Fruit fly (Drosophila melanogaster): Measurements from ENCODE around the gene Esp.

Esp gene

DNA sequence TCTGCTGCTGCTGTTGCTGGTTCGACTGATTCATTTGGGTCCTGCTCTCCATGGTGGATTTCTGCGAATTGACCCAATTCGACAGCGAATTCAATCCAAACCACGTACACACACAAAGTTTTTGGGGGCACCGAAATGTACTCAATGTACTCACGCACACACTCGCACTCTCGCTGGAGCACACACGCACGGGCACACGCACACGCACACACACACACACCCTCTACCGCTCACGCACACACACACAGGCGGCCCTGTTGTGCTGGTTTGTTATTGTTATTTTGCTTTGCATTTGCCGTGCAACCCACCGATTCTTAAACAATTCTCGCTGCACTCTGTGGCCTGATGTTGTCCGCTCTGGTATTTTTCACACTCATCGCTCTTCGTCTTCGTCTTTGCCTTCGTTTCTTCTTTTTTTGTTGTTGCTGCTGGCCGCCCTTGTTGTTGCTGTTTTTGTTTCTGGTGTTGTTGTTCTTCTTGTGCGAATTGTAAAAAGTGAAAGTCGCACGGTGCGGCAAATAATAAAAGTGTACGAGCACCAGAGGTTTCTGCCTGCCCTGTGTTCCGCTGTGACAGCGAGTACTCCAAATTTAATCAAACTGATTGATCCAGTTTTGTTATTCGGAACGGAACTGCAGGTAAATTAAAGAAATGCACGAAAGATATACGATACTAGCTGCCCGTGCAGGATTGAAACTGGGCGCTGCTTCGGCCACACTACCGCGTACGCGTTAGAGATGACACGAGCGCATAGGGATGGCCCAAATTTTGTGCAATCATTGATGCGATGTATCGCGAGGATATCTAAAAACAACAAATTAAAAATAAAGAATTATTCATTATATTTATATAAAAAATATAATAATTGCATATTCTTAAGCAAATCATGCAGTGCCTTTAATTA lies 34.5 kb downstream of the Esp start, which contains the start of gene CG3744 (continued):
- TF ChIP-seq CG10366 (GFP tag; IDR thresholded peaks at IDR 0.05) (peak; percentile 95), her (GFP tag; optimal IDR thresholded peaks at IDR 0.05) (peak; percentile 39), CG6854 (GFP tag; optimal IDR thresholded peaks at IDR 0.05) (peak; percentile 70), onecut (GFP tag; IDR thresholded peaks at IDR 0.05) (peak; percentile 88), CG10321 (GFP tag; IDR thresholded peaks at IDR 0.05) (peak; percentile 77), crol (GFP tag; IDR thresholded peaks at IDR 0.05) (peak; percentile 44; the same call in 1 of the 2 replicates), CG13424 (tag; optimal IDR thresholded peaks at IDR 0.05) (peak; percentile 94), HLH3B (GFP tag; IDR thresholded peaks at IDR 0.05) (peak; percentile 92), NfI (GFP tag; optimal IDR thresholded peaks at IDR 0.05) (peak; percentile 95), tin (GFP tag; optimal IDR thresholded peaks at IDR 0.05) (peak; percentile 95), Hand (GFP tag; optimal IDR thresholded peaks at IDR 0.05) (peak; percentile 68), CG7357 (GFP tag; IDR thresholded peaks at IDR 0.05) (peak; percentile 79), tio (GFP tag; optimal IDR thresholded peaks at IDR 0.05) (no peak), CG2678 (tag; optimal IDR thresholded peaks at IDR 0.05) (peak; percentile 90), Sry-β (GFP tag; optimal IDR thresholded peaks at IDR 0.05) (peak; percentile 56), CG13775 (GFP tag; optimal IDR thresholded peaks at IDR 0.05) (peak; percentile 89), ind (GFP tag; optimal IDR thresholded peaks at IDR 0.05) (peak; percentile 93), CG4707 (GFP tag; optimal IDR thresholded peaks at IDR 0.05) (peak; percentile 11), CG12155 (GFP tag; optimal IDR thresholded peaks at IDR 0.05) (peak; percentile 87), CG31388 (GFP tag; optimal IDR thresholded peaks at IDR 0.05) (peak; percentile 28), ewg (GFP tag; optimal IDR thresholded peaks at IDR 0.05) (peak; percentile 78), pum (GFP tag; optimal IDR thresholded peaks at IDR 0.05) (peak; percentile 68), Usf (GFP tag; optimal IDR thresholded peaks at IDR 0.05) (peak; percentile 85), abd-A (tag; optimal IDR thresholded peaks at IDR 0.05) (no peak), mirr (GFP tag; optimal IDR thresholded peaks at IDR 0.05) (peak; percentile 74), kay (GFP tag; optimal IDR thresholded peaks at IDR 0.05) (peak; percentile 69), dpn (GFP tag; optimal IDR thresholded peaks at IDR 0.05) (peak; percentile 79 to 94), CG4282 (GFP tag; optimal IDR thresholded peaks at IDR 0.05) (no peak), Ets65A (GFP tag) (peak; percentile 99), CG4360 (GFP tag; IDR thresholded peaks at IDR 0.05) (peak; percentile 93), trem (tag; optimal IDR thresholded peaks at IDR 0.05) (peak; percentile 84), CG17385 (GFP tag; optimal IDR thresholded peaks at IDR 0.05) (peak; percentile 80), CG16813 (GFP tag; IDR thresholded peaks at IDR 0.05; ENCODE audit: partially characterized antibody) (peak; percentile 96), CG17328 (GFP tag; IDR thresholded peaks at IDR 0.05) (peak; percentile 93), CG15269 (tag; optimal IDR thresholded peaks at IDR 0.05) (peak; percentile 90), Taf1 (GFP tag; IDR thresholded peaks at IDR 0.05) (peak; percentile 87), yki (optimal IDR thresholded peaks at IDR 0.05) (no peak), CG11696 (GFP tag; IDR thresholded peaks at IDR 0.05) (peak; percentile 81), pan (optimal IDR thresholded peaks at IDR 0.05) (no peak), pan (GFP tag; optimal IDR thresholded peaks at IDR 0.05 in 1 of 2, IDR thresholded peaks at IDR 0.05 in 1 of 2) (peak in 1 of 2 experiments; percentile 95), unc-4 (GFP tag; IDR thresholded peaks at IDR 0.05; ENCODE audit: partially characterized antibody) (peak; percentile 93), Dbx (GFP tag; IDR thresholded peaks at IDR 0.05) (peak; percentile 98), CG4730 (GFP tag; IDR thresholded peaks at IDR 0.05) (peak; percentile 84), run (tag; optimal IDR thresholded peaks at IDR 0.05) (peak; percentile 63), CG4820 (GFP tag; optimal IDR thresholded peaks at IDR 0.05) (peak; percentile 81), Camta (GFP tag; optimal IDR thresholded peaks at IDR 0.05) (peak; percentile 46), CG7928 (GFP tag; optimal IDR thresholded peaks at IDR 0.05) (peak; percentile 63), kah (GFP tag; optimal IDR thresholded peaks at IDR 0.05) (no peak), so (GFP tag; IDR thresholded peaks at IDR 0.05) (peak; percentile 94), CG8388 (GFP tag; optimal IDR thresholded peaks at IDR 0.05) (peak; percentile 87)
